Fruit fly (Drosophila melanogaster) whole organism, embryonic: Measurements from ENCODE around the gene chif.

ENCODE experiments used
- CG9215 ChIP-seq: fragments of 200-800 bp; sonication (Bioruptor generic); IDR thresholded peaks from 2 replicates; pipeline ENCODE4 v1.3.6; 2022; ENCODE audit warnings: missing biosample characterization, missing genetic modification characterization
- Hmx ChIP-seq: fragments of 200-800 bp; sonication (Bioruptor generic); optimal IDR thresholded peaks from 2 replicates; lab custom pipeline; 2016; ENCODE audit warnings: missing biosample characterization, missing genetic modification characterization
- ato ChIP-seq: fragments of 200-800 bp; sonication (Bioruptor generic); IDR thresholded peaks from 2 replicates; pipeline ENCODE4 v1.3.6; 2022; ENCODE audit warnings: missing biosample characterization, missing genetic modification characterization; ENCODE audit not compliant: partially characterized antibody
- pita ChIP-seq: fragments of 200-800 bp; sonication (Bioruptor generic); optimal IDR thresholded peaks from 2 replicates; lab custom pipeline; 2017; ENCODE audit warnings: missing biosample characterization, mild to moderate bottlenecking, missing genetic modification characterization
- rib ChIP-seq: fragments of 200-800 bp; sonication (Bioruptor generic); IDR thresholded peaks from 2 replicates; pipeline ENCODE4 v1.3.6; 2022; ENCODE audit warnings: missing biosample characterization, missing genetic modification characterization
- ssp ChIP-seq: fragments of 200-800 bp; sonication (Bioruptor generic); IDR thresholded peaks from 2 replicates; pipeline ENCODE4 v1.3.6; 2022; ENCODE audit warnings: missing biosample characterization, missing genetic modification characterization
- stc ChIP-seq: fragments of 200-800 bp; sonication (Bioruptor generic); IDR thresholded peaks from 2 replicates; pipeline ENCODE4 v1.3.6; 2022; ENCODE audit warnings: missing biosample characterization, missing genetic modification characterization

DNA sequence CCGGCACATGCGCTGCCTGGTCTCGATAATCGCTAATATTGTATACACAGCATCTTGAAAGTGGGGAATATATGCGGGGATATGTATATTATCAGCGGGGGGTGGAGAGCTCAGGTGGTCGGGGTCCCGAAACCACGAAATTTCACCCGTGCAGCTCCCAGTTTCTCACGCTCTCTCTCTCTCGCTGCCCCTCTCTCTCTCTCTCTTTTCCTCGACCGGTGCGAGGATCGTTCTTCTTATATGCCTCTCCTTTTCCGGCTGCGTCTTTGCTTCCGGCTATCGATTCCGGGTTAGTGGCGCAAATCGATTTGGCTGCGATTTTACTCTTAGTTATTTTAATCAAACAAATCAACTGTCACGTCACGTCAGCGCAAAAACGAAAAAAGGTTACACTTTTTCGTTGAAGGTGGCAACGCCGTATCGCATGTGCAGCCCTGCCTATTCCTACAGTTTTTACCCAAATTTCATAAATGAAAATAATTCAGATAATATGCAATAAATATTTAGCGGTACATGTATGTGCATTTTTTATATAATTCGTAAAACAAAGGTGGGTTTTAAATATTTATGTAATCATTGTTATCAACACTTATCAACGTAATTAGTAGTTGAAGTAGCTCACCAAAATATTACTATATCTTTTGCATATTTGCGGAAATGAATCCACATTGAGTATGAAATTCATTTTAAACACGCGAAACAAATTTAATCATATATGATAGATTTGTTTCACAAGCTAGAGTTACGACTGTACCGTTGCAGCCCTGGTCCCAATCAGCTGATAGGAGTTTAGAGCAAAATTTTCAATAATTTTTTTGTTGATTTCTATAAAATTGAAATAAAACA lies 52.7 kb downstream of the chif start, which contains the start of the genes heix and CG17328:
- no peak for TF ChIP-seq pita
- 0 out of 2 replicates have a peak, but pooled peaks have one; percentile 36 for TF ChIP-seq rib (GFP tag; lab: Robert Waterston, UW)
- 0 out of 2 replicates have a peak, but pooled peaks have one; percentile 16 for TF ChIP-seq ato (GFP tag; lab: Robert Waterston, UW)
- peak; percentile 72 for TF ChIP-seq CG9215
- TF ChIP-seq stc (GFP tag; lab: Robert Waterston, UW) = peak; percentile 62
- TF ChIP-seq ssp (GFP tag; lab: Robert Waterston, UW) = peak; percentile 43
- TF ChIP-seq Hmx = peak; percentile 62
